Fruit fly (Drosophila melanogaster) whole organism, larva: ENCODE data around the gene Cyp4d8.

Experiments
- noc ChIP-seq: fragments of 200-800 bp; sonication (Bioruptor generic); optimal IDR thresholded peaks from 3 replicates; lab custom pipeline; 2019; ENCODE audit warnings: missing biosample characterization, mild to moderate bottlenecking, missing genetic modification characterization, moderate library complexity

The Cyp4d8 gene

dm6 chr3L:7496097-7496496 is at the start of gene Cyp4d8:
Gene Cyp4d8 (minus strand): TSS chr3L:7496197.
- TF ChIP-seq noc (tag; lab: Kevin White, UChicago), result no peak

- no peak for TF ChIP-seq noc (tag; lab: Kevin White, UChicago)
These were observed 49.6 kb upstream of the Cyp4d8 start for dm6 chr3L:7545562-7545961.

DNA sequence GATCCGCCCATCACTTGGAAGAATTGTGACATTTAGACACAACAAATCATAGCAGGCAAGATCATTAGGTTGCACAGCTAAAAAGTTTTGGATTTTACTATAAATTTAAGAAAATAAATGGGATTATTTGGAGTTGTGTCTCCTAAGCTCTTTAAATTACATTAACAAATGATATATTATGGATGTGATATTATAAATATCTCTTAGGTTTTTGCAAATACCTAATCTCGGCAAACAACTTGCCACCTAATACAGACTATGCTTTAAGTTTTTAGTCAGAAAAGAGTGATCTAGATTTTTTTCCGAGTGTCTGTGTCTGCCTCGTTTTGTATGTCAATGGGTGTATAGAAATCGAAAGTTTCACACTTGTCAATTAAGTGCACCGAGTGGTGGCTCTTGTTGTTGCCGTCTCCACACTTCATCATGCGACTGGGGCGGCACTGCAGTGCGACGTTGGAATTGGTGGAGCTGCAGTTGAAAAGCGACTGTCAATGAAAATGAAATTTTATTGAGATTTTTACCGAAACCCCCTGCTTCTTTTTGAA is 48.7 kb upstream of the Cyp4d8 start:
- no peak for TF ChIP-seq noc (tag; lab: Kevin White, UChicago)

dm6 chr3L:7542357-7542756 is 46.4 kb upstream of the Cyp4d8 start, which contains the start of gene CG32376:
Gene CG32376 (minus strand): TSS chr3L:7542457.
- no peak for TF ChIP-seq noc (tag; lab: Kevin White, UChicago)

DNA sequence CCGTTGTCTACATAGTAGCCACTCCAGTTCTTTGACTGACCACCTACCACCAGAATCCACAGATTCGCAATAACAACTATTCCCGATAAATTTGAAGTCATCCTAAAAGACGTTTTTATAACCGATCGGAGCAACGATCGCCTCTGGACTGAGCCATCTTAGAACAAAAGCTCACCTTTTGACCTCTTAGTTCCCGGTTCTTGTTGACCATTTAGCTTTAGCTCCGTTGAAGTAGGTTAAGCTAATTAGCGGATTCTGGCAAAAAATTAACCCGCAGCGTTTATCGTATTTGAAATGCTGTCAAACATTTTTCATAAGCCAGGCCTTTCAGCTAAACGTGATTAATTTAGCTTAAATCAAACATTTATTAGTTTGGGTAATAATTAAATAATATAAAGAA is 45.1 kb upstream of the Cyp4d8 start, which contains the start of gene CG32374:
Gene CG32374, minus strand, starts transcription at position 101 of the 400 bp plus-strand sequence.
- TF ChIP-seq noc (tag; lab: Kevin White, UChicago), result no peak

DNA sequence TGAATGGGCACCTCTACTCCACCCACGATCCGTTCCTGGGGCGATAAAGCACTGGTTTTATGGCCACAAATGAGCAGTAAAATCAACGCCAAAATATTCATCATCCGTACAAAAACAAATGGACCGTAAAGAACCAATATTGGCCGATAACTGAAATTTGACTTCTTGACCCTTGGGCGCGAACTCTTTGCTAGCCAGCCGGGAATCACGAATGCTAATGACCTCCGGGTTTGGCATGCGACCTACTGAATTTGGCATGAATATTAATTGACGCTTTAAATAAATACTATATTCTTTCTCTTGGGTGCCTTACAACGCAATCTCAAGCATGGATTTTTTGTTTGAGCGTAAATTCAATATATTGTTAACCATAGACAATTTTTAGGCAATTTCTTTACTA is 43.7 kb upstream of the Cyp4d8 start, which contains the start of gene CG16998:
Gene CG16998, minus strand, starts transcription at position 101 of the 400 bp plus-strand sequence.
- TF ChIP-seq noc (tag; lab: Kevin White, UChicago), result no peak

- TF ChIP-seq noc (tag; lab: Kevin White, UChicago), result no peak
These were observed 34.7 kb upstream of the Cyp4d8 start for dm6 chr3L:7530461-7531338.

- peak; percentile 51 for TF ChIP-seq noc (tag; lab: Kevin White, UChicago)
These were observed 33.4 kb upstream of the Cyp4d8 start for dm6 chr3L:7529081-7530021.

DNA sequence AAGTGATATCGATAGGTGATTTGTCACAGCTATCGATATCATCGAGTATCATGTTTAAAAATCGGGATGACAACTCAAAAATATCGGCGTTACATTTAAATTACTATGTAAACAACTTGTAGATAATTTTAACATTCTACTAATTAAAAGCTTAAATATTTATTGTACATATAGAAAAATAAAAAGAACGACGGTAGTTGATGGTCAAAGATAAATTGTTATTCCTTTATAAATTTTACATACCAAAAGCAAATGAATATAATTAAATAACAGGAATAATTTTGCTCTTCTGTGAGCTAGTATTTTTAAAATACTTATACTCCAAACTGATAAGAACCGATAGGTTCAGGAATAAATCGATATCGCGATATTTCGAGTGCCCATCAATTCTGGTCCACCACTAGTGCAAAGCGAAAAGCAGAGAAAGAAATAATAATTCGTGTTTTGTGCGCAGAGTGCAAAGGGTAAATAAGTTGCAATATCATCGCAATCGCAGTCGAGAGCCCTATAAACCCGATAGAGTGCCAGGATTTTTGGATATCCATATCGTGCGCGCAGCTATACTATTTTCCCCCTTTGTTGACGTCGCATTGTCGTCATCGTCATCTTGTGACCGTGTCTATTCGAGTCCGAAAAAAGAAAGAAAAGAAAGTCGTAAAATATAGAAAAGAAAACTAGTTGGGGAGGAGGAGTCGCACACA is 32.5 kb upstream of the Cyp4d8 start, which contains the start of gene lqf:
Gene lqf, plus strand, starts transcription at position 401 of the 701 bp plus-strand sequence.
- TF ChIP-seq noc (tag; lab: Kevin White, UChicago), result no peak

- TF ChIP-seq noc (tag; lab: Kevin White, UChicago), result no peak
These were observed 31.8 kb upstream of the Cyp4d8 start for dm6 chr3L:7527661-7528379.

- no peak for TF ChIP-seq noc (tag; lab: Kevin White, UChicago)
These were observed 25.9 kb upstream of the Cyp4d8 start for dm6 chr3L:7521847-7522246.

DNA sequence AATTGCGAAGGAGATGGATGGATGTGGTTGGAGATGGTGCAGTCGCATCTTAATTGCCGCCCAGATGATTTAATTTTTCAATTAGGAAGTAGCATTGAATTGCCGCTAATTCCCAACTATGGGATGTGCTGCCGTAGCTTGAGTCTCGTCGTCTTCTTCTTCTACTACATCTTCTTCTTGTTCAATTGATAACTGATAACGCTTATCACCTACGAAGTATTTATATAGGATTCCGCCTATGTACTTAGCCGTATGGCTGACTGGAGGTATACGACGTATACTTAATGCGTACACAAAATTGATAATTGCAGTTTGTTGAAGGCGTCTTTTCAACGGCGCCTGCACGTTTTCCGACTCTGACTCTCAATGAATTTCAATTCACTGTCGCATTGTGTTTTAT is 24.6 kb upstream of the Cyp4d8 start:
- no peak for TF ChIP-seq noc (tag; lab: Kevin White, UChicago)

- no peak for TF ChIP-seq noc (tag; lab: Kevin White, UChicago)
These were observed 23.2 kb upstream of the Cyp4d8 start for dm6 chr3L:7519219-7519618.
